Worm (Caenorhabditis elegans): ENCODE data around the gene tab-1.

ce11 chrII:6821118-6821517, 18.0 kb downstream of the tab-1 start:
- TF ChIP-seq med-1 (GFP tag; optimal IDR thresholded peaks at IDR 0.05; ENCODE audit: insufficient read depth) = no peak
- TF ChIP-seq klf-2 (GFP tag; conservative IDR thresholded peaks at IDR 0.05) = no peak
- TF ChIP-seq tab-1 (GFP tag; IDR thresholded peaks at IDR 0.05) = no peak
- TF ChIP-seq ztf-23 (GFP tag; IDR thresholded peaks at IDR 0.05) = no peak

Data from whole organism, midembryonic.